Worm (Caenorhabditis elegans): ENCODE measurements around the gene npr-43.

The npr-43 gene

DNA sequence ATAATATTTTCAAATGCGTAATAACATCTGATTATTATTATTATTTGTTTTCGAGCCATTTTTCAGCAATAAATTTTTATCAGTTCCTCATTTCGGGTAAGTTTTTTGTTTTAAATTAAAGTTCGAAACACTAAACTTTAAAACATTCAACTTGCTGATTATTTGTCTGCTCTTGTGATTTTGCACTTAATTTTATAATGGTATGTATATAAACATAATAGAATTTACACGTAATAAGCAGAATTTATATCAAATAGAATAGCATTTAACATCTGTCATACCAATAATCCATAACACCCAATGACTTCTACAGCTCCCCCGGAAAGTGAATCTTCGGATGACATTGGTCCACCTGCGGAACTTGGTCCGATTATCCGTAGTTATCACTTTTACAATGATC is 45.8 kb downstream of the npr-43 start, which contains the start of gene srm-4:
Gene srm-4, plus strand, starts transcription at position 301 of the 400 bp plus-strand sequence.
- TF ChIP-seq mcd-1 (GFP tag; IDR thresholded peaks at IDR 0.05) (no peak), tlf-1 (GFP tag; optimal IDR thresholded peaks at IDR 0.05) (no peak), ztf-28 (GFP tag; IDR thresholded peaks at IDR 0.05) (no peak), B0019.2 (GFP tag; conservative IDR thresholded peaks at IDR 0.05) (no peak), C06A6.2 (GFP tag; conservative IDR thresholded peaks at IDR 0.05) (no peak), hrde-1 (tag; optimal IDR thresholded peaks at IDR 0.05; ENCODE audit: borderline replicate concordance) (no peak), repo-1 (tag; optimal IDR thresholded peaks at IDR 0.05) (no peak), ztf-26 (tag; optimal IDR thresholded peaks at IDR 0.05) (no peak)

DNA sequence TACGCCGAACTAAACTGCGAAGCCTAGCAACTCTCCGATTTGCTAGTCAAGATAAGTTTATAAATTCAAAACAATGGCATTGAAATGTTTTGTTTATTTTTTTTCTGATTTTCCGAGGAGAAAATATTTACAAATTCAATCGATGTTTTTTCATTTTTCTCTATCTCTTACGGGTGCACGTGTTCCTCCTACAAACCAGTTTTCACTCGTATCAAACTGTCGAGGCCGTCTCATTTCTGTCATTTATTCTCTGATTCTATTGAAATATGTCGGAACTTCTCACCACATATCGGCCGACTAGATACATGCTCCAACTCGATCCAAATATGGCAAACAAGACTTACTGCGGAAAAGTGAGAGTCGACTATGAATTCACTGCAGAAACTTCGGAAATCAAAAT is 47.4 kb downstream of the npr-43 start, which contains the start of gene F47B8.8:
Gene F47B8.8, plus strand, starts transcription at position 257 of the 400 bp plus-strand sequence.
- TF ChIP-seq B0336.3 (GFP tag; IDR thresholded peaks at IDR 0.05) (no peak), ztf-22 (GFP tag; optimal IDR thresholded peaks at IDR 0.05) (no peak), ztf-3 (GFP tag; optimal IDR thresholded peaks at IDR 0.05) (no peak), nhr-179 (tag; optimal IDR thresholded peaks at IDR 0.05) (no peak), C17E4.6 (GFP tag; IDR thresholded peaks at IDR 0.05) (no peak), hmg-1.2 (GFP tag; IDR thresholded peaks at IDR 0.05) (no peak), efl-1 (GFP tag; optimal IDR thresholded peaks at IDR 0.05) (no peak), ztf-26 (tag; optimal IDR thresholded peaks at IDR 0.05) (no peak), egrh-3 (GFP tag; IDR thresholded peaks at IDR 0.05) (no peak), lin-40 (tag; optimal IDR thresholded peaks at IDR 0.05) (no peak), Y53G8AR.9 (GFP tag; conservative IDR thresholded peaks at IDR 0.05) (no peak), egl-18 (GFP tag; IDR thresholded peaks at IDR 0.05) (no peak), nhr-90 (tag; optimal IDR thresholded peaks at IDR 0.05) (no peak), let-607 (tag; optimal IDR thresholded peaks at IDR 0.05) (no peak), F52B5.7 (tag; optimal IDR thresholded peaks at IDR 0.05) (no peak), attf-5 (GFP tag; optimal IDR thresholded peaks at IDR 0.05) (no peak), nfyb-1 (GFP tag; IDR thresholded peaks at IDR 0.05) (no peak), unc-62 (GFP tag; optimal IDR thresholded peaks at IDR 0.05) (no peak)

DNA sequence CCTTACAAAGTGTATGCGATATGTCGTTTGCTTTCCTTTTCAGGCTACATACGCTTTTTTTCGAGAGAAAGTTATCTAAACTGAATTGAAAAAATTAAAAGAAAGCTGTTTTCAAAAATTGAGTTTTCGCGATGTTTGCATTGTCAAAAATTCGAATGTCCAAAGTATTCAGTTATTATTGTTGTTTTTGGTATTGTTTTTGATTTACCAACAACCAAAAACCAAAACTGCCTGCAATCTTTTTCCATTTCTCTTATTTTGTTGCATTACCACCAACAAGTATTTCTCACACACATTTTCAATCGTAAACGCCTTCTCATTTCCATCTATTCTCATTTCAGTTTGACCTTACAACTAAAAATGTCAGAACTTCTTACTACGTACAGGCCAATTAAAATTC is 50.1 kb downstream of the npr-43 start, which contains the start of gene pepm-1:
Gene pepm-1, plus strand, starts transcription at position 301 of the 400 bp plus-strand sequence.
- TF ChIP-seq nhr-90 (tag; optimal IDR thresholded peaks at IDR 0.05) (no peak), B0261.1 (tag; optimal IDR thresholded peaks at IDR 0.05) (no peak), ZK185.1 (tag; optimal IDR thresholded peaks at IDR 0.05; ENCODE audit: poor library complexity, severe bottlenecking) (no peak), ztf-6 (GFP tag; IDR thresholded peaks at IDR 0.05) (no peak), bed-1 (GFP tag; IDR thresholded peaks at IDR 0.05) (no peak), ceh-100 (GFP tag; IDR thresholded peaks at IDR 0.05) (no peak)

DNA sequence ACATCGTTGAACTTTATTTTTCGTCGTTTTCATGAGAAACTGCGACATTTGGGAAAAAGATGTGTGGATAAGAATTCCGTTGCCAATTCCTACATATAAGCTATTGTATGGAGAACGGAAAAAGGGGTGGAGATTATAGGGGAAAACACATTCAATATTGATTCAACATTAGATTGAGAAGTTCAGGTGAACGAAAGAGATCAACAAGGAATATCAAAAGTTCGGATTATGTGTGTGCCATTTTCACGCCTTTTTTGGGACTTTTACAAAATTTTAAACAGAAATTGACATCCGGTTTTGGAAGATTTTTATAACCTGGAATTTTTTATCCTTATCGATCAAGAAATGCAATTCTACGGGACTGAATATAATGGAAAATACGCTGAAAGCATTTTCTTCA is 51.1 kb downstream of the npr-43 start, which contains the start of gene F47B8.5:
Gene F47B8.5, minus strand, starts transcription at position 101 of the 400 bp plus-strand sequence.
- no peak for TF ChIP-seq T26A5.8 (tag; optimal IDR thresholded peaks at IDR 0.05)
- no peak for TF ChIP-seq bed-2 (GFP tag; IDR thresholded peaks at IDR 0.05)
- TF ChIP-seq tbp1 (GFP tag; optimal IDR thresholded peaks at IDR 0.05) = no peak
- TF ChIP-seq ztf-6 (GFP tag; IDR thresholded peaks at IDR 0.05) = no peak
- no peak for TF ChIP-seq cebp-1 (GFP tag; IDR thresholded peaks at IDR 0.05)
- TF ChIP-seq cebp-1 (tag; optimal IDR thresholded peaks at IDR 0.05) = no peak
- no peak for TF ChIP-seq egl-44 (GFP tag; IDR thresholded peaks at IDR 0.05)
- no peak for TF ChIP-seq tlf-1 (GFP tag; optimal IDR thresholded peaks at IDR 0.05)
- TF ChIP-seq ztf-22 (GFP tag; optimal IDR thresholded peaks at IDR 0.05) = no peak
- TF ChIP-seq let-607 (tag; optimal IDR thresholded peaks at IDR 0.05) = no peak
- no peak for TF ChIP-seq F57A8.1 (GFP tag; optimal IDR thresholded peaks at IDR 0.05)
- TF ChIP-seq ztf-25 (GFP tag; IDR thresholded peaks at IDR 0.05) = no peak
- TF ChIP-seq let-526 (GFP tag; IDR thresholded peaks at IDR 0.05) = no peak
- TF ChIP-seq lin-26 (GFP tag; IDR thresholded peaks at IDR 0.05) = no peak
- no peak for TF ChIP-seq mxl-1 (tag; optimal IDR thresholded peaks at IDR 0.05)
- no peak for TF ChIP-seq sptf-2 (GFP tag; optimal IDR thresholded peaks at IDR 0.05)
- TF ChIP-seq hsf-1 (GFP tag; IDR thresholded peaks at IDR 0.05) = no peak
- TF ChIP-seq bed-1 (GFP tag; IDR thresholded peaks at IDR 0.05) = no peak
- no peak for TF ChIP-seq attf-6 (GFP tag; IDR thresholded peaks at IDR 0.05)

All from whole organism, young adult.